Fruit fly (Drosophila melanogaster) whole organism, embryonic: ENCODE measurements around the gene CG13766.

Source experiments
- Blimp-1 ChIP-seq: fragments of 200-800 bp; sonication (Bioruptor generic); optimal IDR thresholded peaks from 3 replicates; lab custom pipeline; 2018; ENCODE audit warnings: missing biosample characterization, missing genetic modification characterization, mild to moderate bottlenecking, moderate library complexity, missing genetic modification reagents
- CG10543 ChIP-seq: fragments of 200-800 bp; sonication (Bioruptor generic); optimal IDR thresholded peaks from 3 replicates; lab custom pipeline; 2017; ENCODE audit warnings: missing biosample characterization, mild to moderate bottlenecking, missing genetic modification characterization, moderate library complexity
- CG10979 ChIP-seq: fragments of 200-800 bp; sonication (Bioruptor generic); optimal IDR thresholded peaks from 2 replicates; lab custom pipeline; 2018; ENCODE audit warnings: missing biosample characterization, mild to moderate bottlenecking, missing genetic modification characterization, moderate library complexity
- CG11723 ChIP-seq: fragments of 200-800 bp; sonication (Bioruptor generic); optimal IDR thresholded peaks from 2 replicates; lab custom pipeline; 2017; ENCODE audit warnings: missing biosample characterization, mild to moderate bottlenecking, missing genetic modification characterization
- CG13424 ChIP-seq: fragments of 200-800 bp; sonication (Bioruptor generic); optimal IDR thresholded peaks from 2 replicates; lab custom pipeline; 2019; ENCODE audit warnings: missing biosample characterization, mild to moderate bottlenecking, missing genetic modification characterization, moderate library complexity
- CG13894 ChIP-seq: fragments of 200-800 bp; sonication (Bioruptor generic); optimal IDR thresholded peaks from 3 replicates; lab custom pipeline; 2018; ENCODE audit warnings: missing biosample characterization, mild to moderate bottlenecking, missing genetic modification characterization, moderate library complexity
- CG15073 ChIP-seq: fragments of 200-800 bp; sonication (Bioruptor generic); optimal IDR thresholded peaks from 2 replicates; lab custom pipeline; 2016; ENCODE audit warnings: missing biosample characterization, missing genetic modification characterization
- CG17186 ChIP-seq: fragments of 200-800 bp; sonication (Bioruptor generic); optimal IDR thresholded peaks from 3 replicates; lab custom pipeline; 2017; ENCODE audit warnings: missing biosample characterization, missing genetic modification reagents, missing genetic modification characterization
- CG17568 ChIP-seq: fragments of 200-800 bp; sonication (Bioruptor generic); optimal IDR thresholded peaks from 2 replicates; lab custom pipeline; 2018; ENCODE audit warnings: missing biosample characterization, mild to moderate bottlenecking, missing genetic modification characterization, moderate library complexity
- CG17612 ChIP-seq: fragments of 200-800 bp; sonication (Bioruptor generic); IDR thresholded peaks from 2 replicates; pipeline ENCODE4 v1.3.6; 2022; ENCODE audit warnings: missing biosample characterization, missing genetic modification characterization
- CG2116 ChIP-seq: fragments of 200-800 bp; sonication (Bioruptor generic); optimal IDR thresholded peaks from 3 replicates; lab custom pipeline; 2018; ENCODE audit warnings: missing biosample characterization, mild to moderate bottlenecking, missing genetic modification characterization
- CG2712 ChIP-seq: fragments of 200-800 bp; optimal IDR thresholded peaks from 3 replicates; lab custom pipeline; 2019; ENCODE audit warnings: missing biosample characterization, mild to moderate bottlenecking, missing genetic modification characterization, moderate library complexity
- CG31441 ChIP-seq: fragments of 200-800 bp; sonication (Bioruptor generic); IDR thresholded peaks from 2 replicates; pipeline ENCODE4 v1.3.6; 2022; ENCODE audit warnings: missing biosample characterization, missing genetic modification characterization
- CG42726 ChIP-seq: fragments of 200-800 bp; sonication (Bioruptor generic); IDR thresholded peaks from 2 replicates; pipeline ENCODE4 v1.3.6; 2022; ENCODE audit warnings: missing biosample characterization, missing genetic modification characterization; ENCODE audit not compliant: partially characterized antibody
- CG4730 ChIP-seq: fragments of 200-800 bp; sonication (Bioruptor generic); IDR thresholded peaks from 2 replicates; pipeline ENCODE4 v1.3.6; 2022; ENCODE audit warnings: missing biosample characterization, missing genetic modification characterization
- CG6254 ChIP-seq: fragments of 200-800 bp; sonication (Bioruptor generic); optimal IDR thresholded peaks from 3 replicates; lab custom pipeline; 2017; ENCODE audit warnings: mild to moderate bottlenecking, missing biosample characterization, missing genetic modification reagents, missing genetic modification characterization
- CG6791 ChIP-seq: fragments of 200-800 bp; sonication (Bioruptor generic); IDR thresholded peaks from 3 replicates; pipeline ENCODE4 v1.3.6; 2022; ENCODE audit warnings: missing biosample characterization, missing genetic modification characterization; ENCODE audit not compliant: partially characterized antibody
- CG7372 ChIP-seq: fragments of 200-800 bp; sonication (Bioruptor generic); IDR thresholded peaks from 2 replicates; pipeline ENCODE4 v1.3.6; 2022; ENCODE audit warnings: missing biosample characterization, missing genetic modification characterization
- CG7745 ChIP-seq: fragments of 200-800 bp; sonication (Bioruptor generic); optimal IDR thresholded peaks from 2 replicates; lab custom pipeline; 2018; ENCODE audit warnings: missing biosample characterization, mild to moderate bottlenecking, missing genetic modification characterization, moderate library complexity
- CG7987 ChIP-seq: fragments of 200-800 bp; sonication (Bioruptor generic); optimal IDR thresholded peaks from 2 replicates; lab custom pipeline; 2018; ENCODE audit warnings: missing biosample characterization, mild to moderate bottlenecking, missing genetic modification characterization, moderate library complexity
- CG8388 ChIP-seq: fragments of 200-800 bp; sonication (Bioruptor generic); optimal IDR thresholded peaks from 2 replicates; lab custom pipeline; 2019; ENCODE audit warnings: missing biosample characterization, mild to moderate bottlenecking, missing genetic modification characterization, moderate library complexity
- CG8478 ChIP-seq: fragments of >200 bp; optimal IDR thresholded peaks from 2 replicates; lab custom pipeline; 2018
- Doc3 ChIP-seq: fragments of 200-800 bp; sonication (Bioruptor generic); IDR thresholded peaks from 3 replicates; pipeline ENCODE4 v1.3.6; 2022; ENCODE audit warnings: missing biosample characterization, missing genetic modification characterization; ENCODE audit not compliant: partially characterized antibody
- E2f1 ChIP-seq: fragments of 200-800 bp; sonication (Bioruptor generic); IDR thresholded peaks from 2 replicates; pipeline ENCODE4 v1.3.6; 2022; ENCODE audit warnings: missing biosample characterization, missing genetic modification characterization
- Ets97D ChIP-seq: fragments of 200-800 bp; sonication (Bioruptor generic); optimal IDR thresholded peaks from 3 replicates; lab custom pipeline; 2016; ENCODE audit warnings: missing biosample characterization, missing genetic modification characterization
- HLHmδ ChIP-seq: fragments of 200-800 bp; sonication (Bioruptor generic); optimal IDR thresholded peaks from 2 replicates; lab custom pipeline; 2018; ENCODE audit warnings: missing biosample characterization, mild to moderate bottlenecking, missing genetic modification characterization, moderate library complexity
- Mrtf ChIP-seq: fragments of 200-800 bp; sonication (Bioruptor generic); IDR thresholded peaks from 3 replicates; pipeline ENCODE4 v1.3.6; 2022; ENCODE audit warnings: missing biosample characterization, missing genetic modification characterization
- PHDP ChIP-seq: fragments of 200-800 bp; sonication (Bioruptor generic); optimal IDR thresholded peaks from 3 replicates; lab custom pipeline; 2018; ENCODE audit warnings: missing biosample characterization, mild to moderate bottlenecking, missing genetic modification characterization, moderate library complexity
- Poxn ChIP-seq: fragments of 200-800 bp; sonication (Bioruptor generic); IDR thresholded peaks from 2 replicates; pipeline ENCODE4 v1.3.6; 2022; ENCODE audit warnings: missing biosample characterization, missing genetic modification characterization
- Ssrp ChIP-seq: fragments of 200-800 bp; sonication (Bioruptor generic); optimal IDR thresholded peaks from 2 replicates; lab custom pipeline; 2018; ENCODE audit warnings: missing biosample characterization, mild to moderate bottlenecking, missing genetic modification characterization, moderate library complexity
- ab ChIP-seq: fragments of 200-800 bp; sonication (Bioruptor generic); optimal IDR thresholded peaks from 2 replicates; lab custom pipeline; 2016; ENCODE audit warnings: missing biosample characterization, missing genetic modification characterization
- aop ChIP-seq: fragments of 200-800 bp; sonication (Bioruptor generic); IDR thresholded peaks from 2 replicates; pipeline ENCODE4 v1.3.6; 2022; ENCODE audit warnings: missing biosample characterization, missing genetic modification characterization
- caup ChIP-seq: fragments of 200-800 bp; sonication (Bioruptor generic); optimal IDR thresholded peaks from 3 replicates; lab custom pipeline; 2017; ENCODE audit warnings: missing biosample characterization, mild to moderate bottlenecking, missing genetic modification characterization, moderate library complexity; ENCODE audit not compliant: severe bottlenecking
- dan ChIP-seq: fragments of 200-800 bp; sonication (Bioruptor generic); IDR thresholded peaks from 2 replicates; pipeline ENCODE4 v1.3.6; 2022; ENCODE audit warnings: missing biosample characterization, missing genetic modification characterization
- dpn ChIP-seq, 2 experiments: fragments of 200-800 bp; sonication (Bioruptor generic); optimal IDR thresholded peaks; 3 replicates each; lab custom pipeline; 2016; ENCODE audit warnings: missing biosample characterization in 2 of 2, missing genetic modification characterization in 2 of 2
- dysf ChIP-seq: fragments of 200-800 bp; sonication (Bioruptor generic); IDR thresholded peaks from 3 replicates; pipeline ENCODE4 v1.3.6; 2022; ENCODE audit warnings: missing biosample characterization, missing genetic modification characterization
- fd96Cb ChIP-seq: fragments of 200-800 bp; sonication (Bioruptor generic); optimal IDR thresholded peaks from 2 replicates; lab custom pipeline; 2018; ENCODE audit warnings: missing biosample characterization, mild to moderate bottlenecking, missing genetic modification characterization, moderate library complexity
- fru ChIP-seq: fragments of >200 bp; optimal IDR thresholded peaks from 2 replicates; lab custom pipeline; 2017
- gt ChIP-seq: fragments of 200-800 bp; sonication (Bioruptor generic); IDR thresholded peaks from 2 replicates; pipeline ENCODE4 v1.3.6; 2022; ENCODE audit warnings: missing biosample characterization, missing genetic modification characterization
- hkb ChIP-seq, 2 experiments: fragments of 200-800 bp in 1 of 2; fragments of >200 bp in 1 of 2; sonication (Bioruptor generic) in 1 of 2; IDR thresholded peaks in 1 of 2; optimal IDR thresholded peaks in 1 of 2; 2 replicates each; pipeline versions ENCODE4 v1.3.6 to Lab custom; 2017 to 2022; ENCODE audit warnings: missing biosample characterization in 1 of 2, missing genetic modification characterization in 1 of 2
- ind ChIP-seq: fragments of 200-800 bp; sonication (Bioruptor generic); optimal IDR thresholded peaks from 3 replicates; lab custom pipeline; 2016; ENCODE audit warnings: missing biosample characterization, missing genetic modification characterization
- jigr1 ChIP-seq: fragments of 200-800 bp; sonication (Bioruptor generic); IDR thresholded peaks from 3 replicates; pipeline ENCODE4 v1.3.6; 2022; ENCODE audit warnings: missing biosample characterization, missing genetic modification characterization
- mam ChIP-seq: fragments of 200-800 bp; sonication (Bioruptor generic); optimal IDR thresholded peaks from 3 replicates; lab custom pipeline; 2016; ENCODE audit warnings: missing biosample characterization, missing genetic modification characterization
- pan ChIP-seq, 4 experiments: fragments of >200 bp in 3 of 4; fragments of 200-800 bp in 1 of 4; sonication (Bioruptor generic) in 1 of 4; optimal IDR thresholded peaks in 3 of 4; IDR thresholded peaks in 1 of 4; 2 replicates each; pipeline versions ENCODE4 v1.3.6 to Lab custom; 2017 to 2022; ENCODE audit warnings: missing biosample characterization in 2 of 4, missing genetic modification characterization in 2 of 4, mixed read lengths in 1 of 4
- pho ChIP-seq: fragments of 200-800 bp; sonication (Bioruptor generic); optimal IDR thresholded peaks from 2 replicates; lab custom pipeline; 2016; ENCODE audit warnings: missing biosample characterization, missing genetic modification characterization
- pzg ChIP-seq: fragments of 200-800 bp; sonication (Bioruptor generic); optimal IDR thresholded peaks from 3 replicates; lab custom pipeline; 2018; ENCODE audit warnings: missing biosample characterization, mild to moderate bottlenecking, missing genetic modification characterization, moderate library complexity
- rib ChIP-seq: fragments of 200-800 bp; sonication (Bioruptor generic); IDR thresholded peaks from 2 replicates; pipeline ENCODE4 v1.3.6; 2022; ENCODE audit warnings: missing biosample characterization, missing genetic modification characterization
- tx ChIP-seq: fragments of 200-800 bp; sonication (Bioruptor generic); optimal IDR thresholded peaks from 2 replicates; lab custom pipeline; 2016; ENCODE audit warnings: missing biosample characterization, missing genetic modification characterization
- zen ChIP-seq: fragments of 200-800 bp; sonication (Bioruptor generic); optimal IDR thresholded peaks from 3 replicates; lab custom pipeline; 2018; ENCODE audit warnings: missing biosample characterization, mild to moderate bottlenecking, missing genetic modification characterization, moderate library complexity

CG13766 gene

DNA sequence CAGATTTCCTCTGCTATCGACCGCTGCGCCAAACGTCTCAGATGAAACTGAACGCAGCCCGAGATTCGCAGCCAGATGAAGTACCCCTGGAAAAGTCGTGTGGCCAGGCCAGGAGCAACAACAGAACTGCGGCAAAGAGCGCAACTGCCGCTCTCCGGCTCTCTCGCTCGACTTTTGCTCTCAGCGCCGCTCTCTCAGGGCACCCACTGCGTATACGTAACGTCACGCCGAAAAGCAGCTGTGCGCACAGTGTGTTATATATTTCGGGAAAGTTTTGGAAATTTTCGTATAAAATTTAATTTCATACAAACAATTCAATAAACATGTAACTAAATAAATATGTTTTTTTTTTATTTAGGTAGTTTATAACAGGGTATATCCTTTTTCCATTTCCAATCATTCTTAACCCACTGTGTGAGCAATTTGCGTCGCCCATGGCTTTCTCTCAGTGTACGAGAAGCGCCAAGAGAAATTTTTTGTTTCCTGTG is 35.1 kb upstream of the CG13766 start, which contains the start of gene Dpp10 (continued):
- TF ChIP-seq aop (GFP tag; lab: Robert Waterston, UW) (peak; percentile 51; the same call in 1 of the 2 replicates), CG10979 (tag; lab: Kevin White, UChicago) (no peak), ind (peak; percentile 90), pan (optimal IDR thresholded peaks at IDR 0.05; lab: Kevin White, UChicago) (no peak), pan (GFP tag; optimal IDR thresholded peaks at IDR 0.05 in 1 of 2, IDR thresholded peaks at IDR 0.05 in 1 of 2) (peak in 1 of 2 experiments; percentile 97), CG31441 (GFP tag; lab: Robert Waterston, UW) (peak; percentile 71; the same call in 1 of the 2 replicates), HLHmδ (GFP tag; lab: Kevin White, UChicago) (no peak), CG11723 (peak; percentile 59), CG17612 (GFP tag; lab: Robert Waterston, UW) (peak; percentile 93), CG17568 (GFP tag; lab: Kevin White, UChicago) (peak; percentile 83), CG17186 (no peak), CG6254 (GFP tag; lab: Kevin White, UChicago) (peak; percentile 27), gt (peak; percentile 68), tx (GFP tag; lab: Kevin White, UChicago) (peak; percentile 87), hkb (optimal IDR thresholded peaks at IDR 0.05; lab: Kevin White, UChicago) (no peak), hkb (GFP tag; IDR thresholded peaks at IDR 0.05; lab: Robert Waterston, UW) (peak; percentile 97), dan (GFP tag; lab: Robert Waterston, UW) (peak; percentile 65; the same call in 1 of the 2 replicates), CG8478 (lab: Kevin White, UChicago) (no peak), pho (GFP tag; lab: Kevin White, UChicago) (peak; percentile 95), Ets97D (GFP tag; lab: Kevin White, UChicago) (peak; percentile 55), CG2712 (peak; percentile 73), jigr1 (peak; percentile 90), CG7987 (GFP tag; lab: Kevin White, UChicago) (peak; percentile 60), CG10543 (GFP tag; lab: Kevin White, UChicago) (peak; percentile 94), CG7745 (no peak), mam (GFP tag; lab: Kevin White, UChicago) (peak; percentile 94), dysf (GFP tag; lab: Robert Waterston, UW) (peak; percentile 98), CG42726 (GFP tag; lab: Robert Waterston, UW) (no peak), zen (tag; lab: Kevin White, UChicago) (peak; percentile 61), CG8388 (GFP tag; lab: Kevin White, UChicago) (peak; percentile 65), dpn (GFP tag; optimal IDR thresholded peaks at IDR 0.05; lab: Kevin White, UChicago) (peak; percentile 90 to 92), ab (GFP tag; lab: Kevin White, UChicago) (peak; percentile 69), E2f1 (GFP tag; lab: Robert Waterston, UW) (peak; percentile 96), CG6791 (no peak), Mrtf (peak; percentile 96), CG4730 (GFP tag; lab: Robert Waterston, UW) (peak; percentile 95), CG7372 (GFP tag; lab: Robert Waterston, UW) (peak; percentile 98), Ssrp (tag; lab: Kevin White, UChicago) (peak; percentile 68), CG2116 (peak; percentile 39), Poxn (GFP tag; lab: Robert Waterston, UW) (peak; percentile 95), Doc3 (GFP tag; lab: Robert Waterston, UW) (no peak), pzg (GFP tag; lab: Kevin White, UChicago) (peak; percentile 13), Blimp-1 (GFP tag; lab: Kevin White, UChicago) (peak; percentile 73), caup (peak; percentile 92), rib (GFP tag; lab: Robert Waterston, UW) (peak; percentile 96), CG15073 (GFP tag; lab: Kevin White, UChicago) (peak; percentile 21), CG13424 (peak; percentile 96), fru (no peak), fd96Cb (tag; lab: Kevin White, UChicago) (peak; percentile 77), PHDP (tag; lab: Kevin White, UChicago) (peak; percentile 95), CG13894 (tag; lab: Kevin White, UChicago) (peak; percentile 96)
